Worm (Caenorhabditis elegans): ENCODE measurements around the gene T28A8.8.
"Not testable (repeated sequence)": the region's sequence is repeated elsewhere in the genome, so short reads cannot be mapped to it uniquely, and the experiment has no call there.

The T28A8.8 gene

ce11 chrIII:13498899-13499298 is 3.7 kb upstream of the T28A8.8 start, which contains the start of gene T28A8.6:
TSS of gene T28A8.6 (plus strand) at chrIII:13499199.
- TF ChIP-seq unc-98 (GFP tag; IDR thresholded peaks at IDR 0.05); fkh-10 (GFP tag; optimal IDR thresholded peaks at IDR 0.05); pqm-1 (tag; optimal IDR thresholded peaks at IDR 0.05): not testable (repeated sequence)

- TF ChIP-seq efl-1 (optimal IDR thresholded peaks at IDR 0.05): no peak
- peak in 1 of 2 experiments; percentile 84 for TF ChIP-seq efl-1 (GFP tag; optimal IDR thresholded peaks at IDR 0.05 in 1 of 2)
- no peak for TF ChIP-seq nhr-85 (tag)
These were observed 1.0 kb upstream of the T28A8.8 start, which contains the start of gene T28A8.5 for ce11 chrIII:13501599-13501998. TSS of gene T28A8.5 (plus strand) at chrIII:13501630.

ce11 chrIII:13503379-13503778 is 766 bp downstream of the T28A8.8 start, which contains the start of gene T28A8.4:
TSS of gene T28A8.4 (plus strand) at chrIII:13503679.
- TF ChIP-seq lin-14 (GFP tag; optimal IDR thresholded peaks at IDR 0.05) (no peak), hlh-17 (GFP tag; optimal IDR thresholded peaks at IDR 0.05; ENCODE audit: borderline replicate concordance) (no peak), nhr-77 (tag; optimal IDR thresholded peaks at IDR 0.05) (no peak), lin-39 (tag; optimal IDR thresholded peaks at IDR 0.05) (no peak), hlh-4 (tag; optimal IDR thresholded peaks at IDR 0.05) (no peak), F16B12.6 (tag; optimal IDR thresholded peaks at IDR 0.05) (no peak), ceh-63 (GFP tag; optimal IDR thresholded peaks at IDR 0.05) (no peak)

ce11 chrIII:13505718-13506117 is 3.1 kb downstream of the T28A8.8 start, which contains the start of gene T28A8.3:
TSS of gene T28A8.3 (plus strand) at chrIII:13506018.
- no peak for TF ChIP-seq nhr-77 (tag; optimal IDR thresholded peaks at IDR 0.05)

- TF ChIP-seq nhr-85 (tag): no peak
- no peak for TF ChIP-seq elt-2 (tag; optimal IDR thresholded peaks at IDR 0.05)
- TF ChIP-seq snu-23 (GFP tag; optimal IDR thresholded peaks at IDR 0.05): no peak
- TF ChIP-seq rnt-1 (tag; optimal IDR thresholded peaks at IDR 0.05): no peak
- TF ChIP-seq pax-3 (tag; optimal IDR thresholded peaks at IDR 0.05): no peak
- no peak for TF ChIP-seq hlh-4 (tag; optimal IDR thresholded peaks at IDR 0.05)
- TF ChIP-seq pag-3 (tag; optimal IDR thresholded peaks at IDR 0.05; ENCODE audit: borderline replicate concordance, insufficient read depth): no peak
- TF ChIP-seq tlp-1 (tag; optimal IDR thresholded peaks at IDR 0.05): no peak
These were observed 8.1 kb downstream of the T28A8.8 start for ce11 chrIII:13510753-13511152.

- no peak for TF ChIP-seq efl-1 (optimal IDR thresholded peaks at IDR 0.05)
- TF ChIP-seq efl-1 (GFP tag; optimal IDR thresholded peaks at IDR 0.05 in 1 of 2): peak in 1 of 2 experiments; percentile 33
- no peak for TF ChIP-seq nhr-237 (tag; optimal IDR thresholded peaks at IDR 0.05)
- no peak for TF ChIP-seq ceh-8 (GFP tag; optimal IDR thresholded peaks at IDR 0.05)
- no peak for TF ChIP-seq nhr-77 (tag; optimal IDR thresholded peaks at IDR 0.05)
These were observed 11.9 kb downstream of the T28A8.8 start, which contains the start of gene mlh-1 for ce11 chrIII:13514470-13514869. TSS of gene mlh-1 (minus strand) at chrIII:13514570.

- TF ChIP-seq lin-39 (tag; optimal IDR thresholded peaks at IDR 0.05) (no peak), efl-1 (optimal IDR thresholded peaks at IDR 0.05) (no peak), efl-1 (GFP tag; optimal IDR thresholded peaks at IDR 0.05 in 1 of 2) (peak in 1 of 2 experiments; percentile 85)
These were observed 15.8 kb downstream of the T28A8.8 start for ce11 chrIII:13518437-13518836.

- TF ChIP-seq nhr-90 (tag; optimal IDR thresholded peaks at IDR 0.05; ENCODE audit: poor library complexity): no peak
- TF ChIP-seq ztf-11 (tag; optimal IDR thresholded peaks at IDR 0.05): no peak
- TF ChIP-seq C04F5.9 (tag; optimal IDR thresholded peaks at IDR 0.05): no peak
- TF ChIP-seq F16B12.6 (tag; optimal IDR thresholded peaks at IDR 0.05): no peak
- TF ChIP-seq hpl-2 (GFP tag; optimal IDR thresholded peaks at IDR 0.05): no peak
- no peak for TF ChIP-seq nhr-19 (GFP tag; conservative IDR thresholded peaks at IDR 0.05)
- TF ChIP-seq swsn-7 (tag; optimal IDR thresholded peaks at IDR 0.05): no peak
- TF ChIP-seq unc-62 (GFP tag; optimal IDR thresholded peaks at IDR 0.05): no peak
- TF ChIP-seq dpl-1 (GFP tag; optimal IDR thresholded peaks at IDR 0.05): no peak
- TF ChIP-seq mef-2 (tag; optimal IDR thresholded peaks at IDR 0.05): no peak
- no peak for TF ChIP-seq alr-1 (tag; optimal IDR thresholded peaks at IDR 0.05; ENCODE audit: borderline replicate concordance)
- no peak for TF ChIP-seq lin-15B (tag; optimal IDR thresholded peaks at IDR 0.05)
- TF ChIP-seq irx-1 (tag; optimal IDR thresholded peaks at IDR 0.05): no peak
- no peak for TF ChIP-seq ztf-4 (tag; optimal IDR thresholded peaks at IDR 0.05)
These were observed 21.4 kb downstream of the T28A8.8 start, which contains the start of gene pod-1 for ce11 chrIII:13524021-13524420. TSS of gene pod-1 (minus strand) at chrIII:13524121.
